Worm (Caenorhabditis elegans) whole organism, mixed stage, embryonic: Measurements from ENCODE around the gene lsy-2.

ENCODE experiments used
- M03D4.4 ChIP-seq: sonication (generic microtip); optimal IDR thresholded peaks from 2 replicates; lab custom pipeline; 2017; ENCODE audit warnings: mild to moderate bottlenecking, missing genetic modification characterization, missing compliant biosample characterization
- bed-3 ChIP-seq: fragments of 200-800 bp; sonication (Bioruptor generic); optimal IDR thresholded peaks from 3 replicates; lab custom pipeline; 2018; ENCODE audit warnings: mild to moderate bottlenecking, missing genetic modification characterization, moderate library complexity, missing compliant biosample characterization
- blmp-1 ChIP-seq: fragments of 150-350 bp; optimal IDR thresholded peaks from 2 replicates; lab custom pipeline; 2014; ENCODE audit warnings: missing biosample characterization, missing genetic modification characterization
- ceh-39 ChIP-seq: fragments of 150-350 bp; optimal IDR thresholded peaks from 2 replicates; lab custom pipeline; 2014; ENCODE audit warnings: missing biosample characterization, missing genetic modification characterization
- ceh-43 ChIP-seq: fragments of 200-800 bp; sonication (Bioruptor generic); optimal IDR thresholded peaks from 2 replicates; lab custom pipeline; 2018; ENCODE audit warnings: mild to moderate bottlenecking, missing genetic modification characterization, moderate library complexity, missing compliant biosample characterization
- ces-1 ChIP-seq: fragments of 150-350 bp; optimal IDR thresholded peaks from 2 replicates; lab custom pipeline; 2014; ENCODE audit warnings: missing biosample characterization, missing genetic modification reagents, missing genetic modification characterization
- cnd-1 ChIP-seq: fragments of 200-800 bp; sonication (Bioruptor generic); optimal IDR thresholded peaks from 2 replicates; lab custom pipeline; 2018; ENCODE audit warnings: mild to moderate bottlenecking, missing genetic modification characterization, missing compliant biosample characterization
- drap-1 ChIP-seq: fragments of 200-800 bp; sonication (Bioruptor generic); optimal IDR thresholded peaks from 3 replicates; lab custom pipeline; 2018; ENCODE audit warnings: mild to moderate bottlenecking, missing genetic modification characterization, missing compliant biosample characterization
- elt-1 ChIP-seq: sonication (generic microtip); optimal IDR thresholded peaks from 2 replicates; lab custom pipeline; 2017; ENCODE audit warnings: missing genetic modification characterization, mild to moderate bottlenecking, missing compliant biosample characterization, antibody characterized with exemption, moderate library complexity, borderline replicate concordance; ENCODE audit not compliant: insufficient read depth
- elt-3 ChIP-seq: fragments of 150-350 bp; optimal IDR thresholded peaks from 2 replicates; lab custom pipeline; 2014; ENCODE audit warnings: missing biosample characterization, missing genetic modification characterization
- flh-1 ChIP-seq: fragments of 200-800 bp; sonication (Bioruptor generic); optimal IDR thresholded peaks from 2 replicates; lab custom pipeline; 2018; ENCODE audit warnings: mild to moderate bottlenecking, missing genetic modification characterization, moderate library complexity, missing compliant biosample characterization
- ham-2 ChIP-seq: fragments of 200-800 bp; sonication (Bioruptor generic); optimal IDR thresholded peaks from 2 replicates; lab custom pipeline; 2018; ENCODE audit warnings: mild to moderate bottlenecking, missing genetic modification characterization, missing compliant biosample characterization
- hlh-1 ChIP-seq: fragments of 150-350 bp; optimal IDR thresholded peaks from 2 replicates; lab custom pipeline; 2014; ENCODE audit warnings: missing biosample characterization, missing genetic modification reagents, missing genetic modification characterization
- lin-13 ChIP-seq: fragments of 150-350 bp; optimal IDR thresholded peaks from 2 replicates; lab custom pipeline; 2014; ENCODE audit warnings: missing biosample characterization, missing genetic modification characterization
- lin-32 ChIP-seq: fragments of 200-800 bp; sonication (Bioruptor generic); optimal IDR thresholded peaks from 2 replicates; lab custom pipeline; 2018; ENCODE audit warnings: mild to moderate bottlenecking, missing genetic modification characterization, missing compliant biosample characterization
- lsy-2 ChIP-seq: fragments of 150-350 bp; optimal IDR thresholded peaks from 2 replicates; lab custom pipeline; 2014; ENCODE audit warnings: missing biosample characterization, missing genetic modification characterization
- mab-5 ChIP-seq: fragments of 150-350 bp; optimal IDR thresholded peaks from 2 replicates; lab custom pipeline; 2014; ENCODE audit warnings: missing biosample characterization, missing genetic modification characterization
- mep-1 ChIP-seq: fragments of 150-350 bp; optimal IDR thresholded peaks from 2 replicates; lab custom pipeline; 2017; ENCODE audit warnings: missing biosample characterization, missing genetic modification reagents, missing genetic modification characterization, inconsistent platforms
- mls-2 ChIP-seq: sonication (generic microtip); optimal IDR thresholded peaks from 2 replicates; lab custom pipeline; 2016; ENCODE audit warnings: mild to moderate bottlenecking, missing genetic modification characterization, moderate library complexity, missing compliant biosample characterization
- nhr-12 ChIP-seq: fragments of 150-350 bp; optimal IDR thresholded peaks from 2 replicates; lab custom pipeline; 2014; ENCODE audit warnings: missing biosample characterization, missing genetic modification characterization
- nhr-2 ChIP-seq: fragments of 150-350 bp; optimal IDR thresholded peaks from 2 replicates; lab custom pipeline; 2014; ENCODE audit warnings: missing biosample characterization, missing genetic modification characterization
- nhr-237 ChIP-seq: fragments of 150-350 bp; optimal IDR thresholded peaks from 2 replicates; lab custom pipeline; 2014; ENCODE audit warnings: missing biosample characterization, missing genetic modification characterization
- nhr-28 ChIP-seq: fragments of 150-350 bp; optimal IDR thresholded peaks from 2 replicates; lab custom pipeline; 2014; ENCODE audit warnings: missing biosample characterization, missing genetic modification characterization
- pha-4 ChIP-seq: fragments of 150-350 bp; optimal IDR thresholded peaks from 2 replicates; lab custom pipeline; 2018; ENCODE audit warnings: missing biosample characterization, missing genetic modification reagents, missing genetic modification characterization
- sem-2 ChIP-seq: fragments of 200-800 bp; sonication (Bioruptor generic); optimal IDR thresholded peaks from 2 replicates; lab custom pipeline; 2018; ENCODE audit warnings: mild to moderate bottlenecking, missing genetic modification characterization, missing compliant biosample characterization
- snpc-4 ChIP-seq: fragments of 150-350 bp; optimal IDR thresholded peaks from 2 replicates; lab custom pipeline; 2014; ENCODE audit warnings: missing biosample characterization, missing genetic modification characterization
- sptf-1 ChIP-seq: sonication (generic microtip); optimal IDR thresholded peaks from 2 replicates; lab custom pipeline; 2017; ENCODE audit warnings: mild to moderate bottlenecking, missing genetic modification characterization, moderate library complexity, missing compliant biosample characterization
- tbx-8 ChIP-seq: fragments of 200-800 bp; sonication (Bioruptor generic); optimal IDR thresholded peaks from 2 replicates; lab custom pipeline; 2018; ENCODE audit warnings: mild to moderate bottlenecking, missing genetic modification characterization, moderate library complexity, missing compliant biosample characterization
- unc-120 ChIP-seq: sonication (generic microtip); optimal IDR thresholded peaks from 2 replicates; lab custom pipeline; 2017; ENCODE audit warnings: missing genetic modification characterization, missing compliant biosample characterization; ENCODE audit not compliant: poor library complexity, severe bottlenecking
- unc-39 ChIP-seq: fragments of 150-350 bp; optimal IDR thresholded peaks from 2 replicates; lab custom pipeline; 2014; ENCODE audit warnings: missing biosample characterization, missing genetic modification characterization
- unc-62 ChIP-seq: fragments of 150-350 bp; optimal IDR thresholded peaks from 2 replicates; lab custom pipeline; 2014; ENCODE audit warnings: missing biosample characterization, missing genetic modification reagents, missing genetic modification characterization
- zip-8 ChIP-seq: fragments of 150-350 bp; optimal IDR thresholded peaks from 2 replicates; lab custom pipeline; 2014; ENCODE audit warnings: missing biosample characterization, missing genetic modification characterization
- ztf-11 ChIP-seq: fragments of 150-350 bp; optimal IDR thresholded peaks from 2 replicates; lab custom pipeline; 2014; ENCODE audit warnings: missing biosample characterization, missing genetic modification characterization

Gene lsy-2

DNA sequence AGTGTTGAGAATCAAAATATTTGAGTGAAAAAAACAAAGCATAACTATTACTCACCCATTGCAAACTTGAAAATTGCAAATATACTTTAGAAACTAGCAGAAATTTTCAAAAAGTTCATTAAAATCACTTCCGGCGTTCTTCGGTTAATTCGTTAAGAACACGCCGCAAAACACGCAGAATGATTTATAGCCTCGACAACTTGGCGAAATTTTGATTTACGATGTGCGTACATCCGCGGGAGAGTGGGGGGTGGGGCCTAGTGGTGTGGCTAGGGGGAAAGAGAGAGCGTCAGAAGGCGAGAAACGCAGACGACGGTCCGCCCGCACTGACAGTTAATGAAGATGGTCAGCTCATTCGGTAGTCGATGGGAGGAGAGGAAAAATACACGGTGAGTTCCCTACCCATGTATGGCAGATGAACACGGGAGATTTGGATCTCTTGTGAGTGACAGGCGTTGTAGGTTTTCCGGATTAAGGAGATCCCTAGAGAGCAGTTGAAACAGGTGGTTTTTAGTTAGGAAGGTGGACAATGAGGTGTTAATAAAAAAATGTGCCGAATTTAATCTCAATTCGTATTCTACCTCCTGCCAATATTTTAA, 43.3 kb upstream of the lsy-2 start, which contains the start of gene igcm-4:
TSS of gene igcm-4 (minus strand) at position 237 of the 599 bp plus-strand sequence.
- TF ChIP-seq pha-4 (tag; lab: Kevin White, UChicago), result no peak
- no peak for TF ChIP-seq zip-8
- TF ChIP-seq hlh-1 (tag; lab: Kevin White, UChicago), result peak; percentile 1
- peak; percentile 20 for TF ChIP-seq lin-32
- TF ChIP-seq sem-2, result no peak
- TF ChIP-seq ces-1, result peak; percentile 12
- TF ChIP-seq nhr-237 (tag; lab: Kevin White, UChicago), result no peak
- TF ChIP-seq mls-2 (tag; lab: Kevin White, UChicago), result peak; percentile 37
- TF ChIP-seq unc-62, result peak; percentile 99
- TF ChIP-seq ceh-39, result no peak
- TF ChIP-seq sptf-1 (tag; lab: Kevin White, UChicago), result peak; percentile 39
- no peak for TF ChIP-seq snpc-4 (tag; lab: Kevin White, UChicago)
- TF ChIP-seq lsy-2, result no peak
- TF ChIP-seq blmp-1 (tag; lab: Kevin White, UChicago), result no peak
- no peak for TF ChIP-seq tbx-8 (GFP tag; lab: Kevin White, UChicago)
- peak; percentile 11 for TF ChIP-seq lin-13
- no peak for TF ChIP-seq flh-1 (GFP tag; lab: Kevin White, UChicago)
- TF ChIP-seq mab-5 (tag; lab: Kevin White, UChicago), result peak; percentile 82
- TF ChIP-seq nhr-28 (tag; lab: Kevin White, UChicago), result no peak
- no peak for TF ChIP-seq ceh-43 (GFP tag; lab: Kevin White, UChicago)
- peak; percentile 81 for TF ChIP-seq nhr-2 (tag; lab: Kevin White, UChicago)
- peak; percentile 54 for TF ChIP-seq cnd-1
- TF ChIP-seq unc-120 (tag; lab: Kevin White, UChicago), result no peak
- TF ChIP-seq ham-2 (GFP tag; lab: Kevin White, UChicago), result peak; percentile 37

DNA sequence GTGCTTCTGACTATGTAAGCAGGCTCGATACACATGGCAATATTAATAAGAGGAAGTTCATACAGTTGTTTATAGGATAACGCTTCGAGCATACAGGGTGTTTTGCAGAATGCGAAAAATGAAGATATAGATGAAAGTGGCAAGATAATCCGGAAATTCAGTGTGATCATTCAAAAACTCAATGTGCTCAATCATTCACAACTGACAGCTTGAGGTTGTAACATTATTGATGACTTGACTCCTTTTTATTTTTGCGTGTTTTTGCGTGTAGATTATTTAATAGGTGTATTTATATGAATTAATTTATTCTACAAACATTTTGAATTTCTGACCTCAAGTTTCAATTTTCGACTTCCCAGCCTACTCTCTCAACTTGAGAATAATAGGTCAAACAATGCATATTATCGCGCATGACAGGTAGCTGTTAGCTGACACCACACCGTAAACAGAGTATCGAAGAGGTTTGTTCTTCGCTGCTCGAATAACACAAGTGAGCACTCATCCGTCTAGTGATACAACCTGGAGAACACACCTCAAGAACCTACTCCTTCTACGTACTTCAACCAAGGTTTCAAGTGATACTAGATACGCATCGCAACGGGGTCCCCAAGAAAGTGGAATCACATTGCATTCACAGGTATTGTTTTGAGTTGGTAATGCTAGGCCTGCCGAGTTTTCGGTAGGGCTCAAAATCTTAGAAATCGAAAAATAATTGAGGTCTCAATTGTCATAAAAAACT, 42.1 kb upstream of the lsy-2 start:
- TF ChIP-seq nhr-2 (tag; lab: Kevin White, UChicago) (peak; percentile 48), unc-120 (tag; lab: Kevin White, UChicago) (no peak), pha-4 (tag; lab: Kevin White, UChicago) (peak; percentile 78), unc-62 (peak; percentile 68)

DNA sequence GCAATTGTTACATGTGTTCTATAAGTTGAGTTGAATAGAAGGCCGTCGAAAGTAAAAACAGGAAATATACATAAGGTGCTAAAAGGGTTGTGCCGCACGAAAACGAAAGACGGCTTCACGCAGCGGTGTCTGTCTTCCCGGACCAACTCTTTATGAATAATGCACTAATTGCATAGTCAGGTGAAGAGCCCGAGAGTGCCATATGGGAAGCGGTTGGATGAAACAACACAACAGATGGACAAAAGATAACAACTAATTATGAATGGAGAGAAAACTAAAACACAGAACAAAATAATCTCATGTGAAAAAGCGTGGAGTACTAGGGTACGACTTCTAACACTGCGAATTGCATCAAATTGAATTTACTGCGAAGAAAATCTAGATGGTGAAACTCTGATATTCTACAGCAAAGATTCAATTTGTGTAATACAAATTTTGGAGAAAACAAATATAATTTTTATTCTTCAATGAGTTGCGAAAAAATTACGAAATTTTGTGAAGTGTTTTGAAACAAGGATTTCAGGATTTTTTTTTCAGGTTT, 40.6 kb upstream of the lsy-2 start:
- TF ChIP-seq tbx-8 (GFP tag; lab: Kevin White, UChicago) (no peak), cnd-1 (peak; percentile 76), snpc-4 (tag; lab: Kevin White, UChicago) (no peak), ham-2 (GFP tag; lab: Kevin White, UChicago) (no peak), sptf-1 (tag; lab: Kevin White, UChicago) (no peak), drap-1 (GFP tag; lab: Kevin White, UChicago) (no peak), mep-1 (tag; lab: Kevin White, UChicago) (peak; percentile 11), unc-120 (tag; lab: Kevin White, UChicago) (no peak), nhr-237 (tag; lab: Kevin White, UChicago) (no peak), bed-3 (GFP tag; lab: Kevin White, UChicago) (no peak), ceh-39 (no peak), zip-8 (no peak), elt-3 (tag; lab: Kevin White, UChicago) (no peak), mls-2 (tag; lab: Kevin White, UChicago) (no peak), flh-1 (GFP tag; lab: Kevin White, UChicago) (no peak), nhr-2 (tag; lab: Kevin White, UChicago) (no peak), ceh-43 (GFP tag; lab: Kevin White, UChicago) (no peak), elt-1 (no peak), mab-5 (tag; lab: Kevin White, UChicago) (no peak), nhr-12 (no peak), ces-1 (peak; percentile 88), hlh-1 (tag; lab: Kevin White, UChicago) (no peak), nhr-28 (tag; lab: Kevin White, UChicago) (no peak), blmp-1 (tag; lab: Kevin White, UChicago) (no peak), unc-39 (no peak), lin-32 (peak; percentile 90), M03D4.4 (tag; lab: Kevin White, UChicago) (no peak), unc-62 (no peak), ztf-11 (tag; lab: Kevin White, UChicago) (no peak)
